Fruit fly (Drosophila melanogaster) Kc167 (cell line): ENCODE data around the gene nAChRalpha7.

ENCODE experiments used
- Myc ChIP-seq: fragments of >200 bp; optimal IDR thresholded peaks from 2 replicates; lab custom pipeline; 2017; ENCODE audit warnings: missing external identifiers
- Sin3A ChIP-seq: fragments of >200 bp; optimal IDR thresholded peaks from 2 replicates; lab custom pipeline; 2018; ENCODE audit warnings: missing external identifiers
- h ChIP-seq: fragments of >200 bp; optimal IDR thresholded peaks from 3 replicates; lab custom pipeline; 2018; ENCODE audit warnings: missing external identifiers
- insv ChIP-seq: fragments of >200 bp; optimal IDR thresholded peaks from 3 replicates; lab custom pipeline; 2018; ENCODE audit warnings: missing external identifiers
- psq ChIP-seq: fragments of >200 bp; optimal IDR thresholded peaks from 2 replicates; lab custom pipeline; 2017; ENCODE audit warnings: missing external identifiers
- ttk ChIP-seq: sonication (Bioruptor generic); optimal IDR thresholded peaks from 2 replicates; lab custom pipeline; 2017; ENCODE audit warnings: missing external identifiers

Gene nAChRalpha7

DNA sequence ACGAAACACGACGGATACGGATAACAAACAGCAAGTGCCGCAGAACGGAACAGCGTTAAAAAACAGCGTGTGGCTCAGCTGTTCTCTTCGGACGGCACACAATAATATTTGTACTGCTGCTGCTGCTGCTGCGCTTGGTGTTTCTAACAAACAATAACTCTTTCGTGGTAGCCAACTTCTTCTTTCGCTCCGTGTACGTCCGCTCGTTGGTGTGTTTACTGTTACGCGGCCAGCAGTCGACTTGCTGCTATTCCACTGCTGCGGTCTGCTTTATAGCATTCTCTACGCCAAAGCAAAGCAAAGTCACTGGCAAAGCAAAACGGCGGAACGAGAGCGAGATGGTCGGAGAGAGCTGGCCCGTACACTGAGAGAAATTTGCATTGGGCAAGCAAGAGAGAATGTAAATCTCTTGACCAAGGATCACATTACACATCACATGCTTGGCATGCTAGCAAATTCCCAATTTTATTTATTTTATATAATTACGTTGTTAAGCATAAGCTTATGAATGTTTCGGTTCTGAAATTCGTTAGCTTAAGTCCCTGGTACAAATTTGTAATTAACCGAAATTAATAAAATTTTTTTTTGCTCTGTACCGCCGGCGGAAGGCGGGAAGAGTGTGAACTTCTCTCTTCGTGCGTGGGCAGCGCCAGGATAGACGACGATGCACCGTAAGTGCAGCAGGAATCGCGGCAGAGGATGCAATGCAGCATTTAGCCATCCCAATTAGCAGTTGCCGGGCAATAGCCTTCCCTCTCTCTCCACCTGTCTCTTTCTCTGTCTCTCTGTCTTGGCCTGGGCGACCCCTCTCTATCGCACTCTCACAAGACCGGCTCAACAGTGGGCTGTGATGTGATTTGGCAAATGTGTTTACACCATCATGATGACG lies 26.2 kb downstream of the nAChRalpha7 start, which contains the start of gene out:
out (minus strand) TSS at position 287 of the 889 bp plus-strand sequence.
- TF ChIP-seq Sin3A (lab: Kevin White, UChicago) (no peak), ttk (lab: Kevin White, UChicago) (no peak), psq (lab: Kevin White, UChicago) (no peak), h (no peak), Myc (lab: Kevin White, UChicago) (no peak), insv (lab: Kevin White, UChicago) (no peak)

DNA sequence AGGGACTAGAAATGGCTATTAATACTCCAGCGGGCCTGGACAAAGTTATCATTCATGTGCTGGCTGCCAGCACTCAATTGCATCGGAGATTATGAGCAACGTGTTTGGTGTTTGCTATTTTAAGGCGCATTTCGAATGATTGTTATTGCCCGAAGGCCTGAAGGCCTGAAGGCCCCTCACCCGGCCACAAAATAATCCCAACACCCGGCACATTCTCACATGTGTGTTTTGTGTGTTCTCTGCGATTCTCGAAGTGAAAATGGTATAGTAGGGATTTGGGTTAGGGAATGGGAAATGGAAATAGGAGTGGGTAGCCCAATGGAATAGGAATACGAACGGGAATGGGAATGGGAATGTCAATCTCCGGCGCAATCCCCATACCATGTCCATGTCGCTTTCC lies 29.3 kb downstream of the nAChRalpha7 start:
- TF ChIP-seq h (no peak), psq (lab: Kevin White, UChicago) (no peak), ttk (lab: Kevin White, UChicago) (no peak), insv (lab: Kevin White, UChicago) (no peak), Myc (lab: Kevin White, UChicago) (no peak), Sin3A (lab: Kevin White, UChicago) (no peak)

DNA sequence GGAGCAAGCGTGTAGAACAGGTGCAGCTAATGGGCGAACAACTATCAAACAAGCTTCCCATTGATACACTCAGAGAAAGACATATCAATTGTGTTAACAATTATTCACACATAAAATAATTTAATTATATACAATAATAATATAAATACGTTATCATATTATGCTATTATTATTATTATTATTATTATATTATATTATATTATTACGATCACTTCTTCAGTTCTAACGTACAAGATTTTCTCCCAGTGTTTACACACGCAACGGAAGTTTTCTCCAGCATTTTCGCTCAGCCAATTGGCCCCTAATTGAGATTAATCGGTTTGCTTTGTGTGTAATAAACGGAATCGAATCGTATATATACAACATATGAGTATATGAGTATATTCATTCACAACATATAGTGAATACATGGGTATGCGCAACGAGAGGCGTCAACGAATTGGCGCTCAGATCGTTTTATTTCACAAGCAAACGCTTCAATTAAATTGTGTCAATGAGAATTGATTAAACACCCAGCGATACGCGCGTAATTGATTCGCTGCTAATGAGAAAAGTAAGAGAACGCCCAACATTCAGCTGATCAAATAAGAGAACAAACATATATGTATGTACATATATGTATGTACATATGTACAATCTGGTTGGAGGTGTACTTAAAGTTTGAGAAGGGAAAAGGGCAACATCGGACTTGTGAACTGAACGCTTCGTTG lies 31.0 kb downstream of the nAChRalpha7 start:
- TF ChIP-seq Sin3A (lab: Kevin White, UChicago) (no peak), insv (lab: Kevin White, UChicago) (no peak), psq (lab: Kevin White, UChicago) (no peak), h (no peak), Myc (lab: Kevin White, UChicago) (no peak), ttk (lab: Kevin White, UChicago) (no peak)

DNA sequence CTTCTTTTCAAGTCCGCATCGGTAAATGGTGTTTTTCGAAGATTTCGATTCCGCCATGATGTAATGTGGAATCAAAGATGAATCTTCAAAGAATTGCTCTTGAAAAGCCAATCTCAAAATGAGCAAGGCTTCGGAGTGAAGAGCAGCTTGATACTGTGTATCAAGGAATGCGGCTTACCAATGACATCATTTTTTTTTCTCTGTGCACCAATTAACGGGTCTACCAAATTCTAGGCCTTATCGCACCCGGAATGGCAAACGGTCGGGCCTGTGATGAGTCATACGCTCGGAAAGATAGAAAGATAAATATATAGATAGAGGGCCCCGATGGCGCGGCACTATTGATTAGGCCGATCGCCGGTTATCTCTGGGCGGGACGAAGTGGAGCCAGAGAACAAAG lies 31.7 kb downstream of the nAChRalpha7 start:
- TF ChIP-seq Myc (lab: Kevin White, UChicago) (no peak), psq (lab: Kevin White, UChicago) (no peak), ttk (lab: Kevin White, UChicago) (no peak), Sin3A (lab: Kevin White, UChicago) (no peak), insv (lab: Kevin White, UChicago) (no peak), h (no peak)

DNA sequence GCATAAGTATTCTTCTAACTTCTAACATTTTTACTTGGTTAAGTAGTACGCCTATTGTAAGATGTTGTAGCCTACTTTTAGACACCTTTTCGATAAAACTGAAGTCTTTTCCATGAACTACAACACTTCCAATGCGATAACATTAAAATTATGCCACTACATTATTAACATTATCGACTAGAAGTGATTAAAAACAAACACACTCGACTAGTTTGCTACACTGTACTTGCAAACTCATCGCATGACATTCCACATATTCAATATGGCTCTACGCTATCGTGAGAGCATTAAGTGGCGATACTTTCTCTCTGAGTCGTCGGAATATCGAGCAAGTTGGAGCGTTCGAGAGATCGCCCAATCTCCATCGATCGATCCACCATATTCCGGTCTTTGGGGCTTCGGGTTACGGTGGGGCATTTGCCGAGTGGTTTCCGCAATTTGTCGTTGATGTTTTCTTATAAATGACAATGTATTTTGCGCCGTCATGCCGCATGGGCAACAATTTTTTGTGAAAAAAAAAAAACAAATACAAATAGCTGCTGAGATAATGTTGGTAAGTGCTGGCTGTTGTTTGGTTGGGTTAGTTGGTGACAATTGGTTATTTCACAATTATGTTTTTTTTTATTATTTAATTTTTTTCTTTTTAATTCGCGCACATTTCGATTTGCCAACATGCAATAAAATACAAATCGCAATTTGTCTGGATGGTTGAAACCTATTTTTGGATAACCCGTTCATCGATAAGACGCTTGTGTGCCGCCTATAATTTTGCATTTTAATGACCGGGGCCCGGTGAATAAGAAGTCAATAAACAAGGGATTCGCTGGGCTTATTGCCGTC lies 32.6 kb downstream of the nAChRalpha7 start:
- TF ChIP-seq h (no peak), psq (lab: Kevin White, UChicago) (no peak), Sin3A (lab: Kevin White, UChicago) (no peak), Myc (lab: Kevin White, UChicago) (no peak), insv (lab: Kevin White, UChicago) (no peak), ttk (lab: Kevin White, UChicago) (no peak)

DNA sequence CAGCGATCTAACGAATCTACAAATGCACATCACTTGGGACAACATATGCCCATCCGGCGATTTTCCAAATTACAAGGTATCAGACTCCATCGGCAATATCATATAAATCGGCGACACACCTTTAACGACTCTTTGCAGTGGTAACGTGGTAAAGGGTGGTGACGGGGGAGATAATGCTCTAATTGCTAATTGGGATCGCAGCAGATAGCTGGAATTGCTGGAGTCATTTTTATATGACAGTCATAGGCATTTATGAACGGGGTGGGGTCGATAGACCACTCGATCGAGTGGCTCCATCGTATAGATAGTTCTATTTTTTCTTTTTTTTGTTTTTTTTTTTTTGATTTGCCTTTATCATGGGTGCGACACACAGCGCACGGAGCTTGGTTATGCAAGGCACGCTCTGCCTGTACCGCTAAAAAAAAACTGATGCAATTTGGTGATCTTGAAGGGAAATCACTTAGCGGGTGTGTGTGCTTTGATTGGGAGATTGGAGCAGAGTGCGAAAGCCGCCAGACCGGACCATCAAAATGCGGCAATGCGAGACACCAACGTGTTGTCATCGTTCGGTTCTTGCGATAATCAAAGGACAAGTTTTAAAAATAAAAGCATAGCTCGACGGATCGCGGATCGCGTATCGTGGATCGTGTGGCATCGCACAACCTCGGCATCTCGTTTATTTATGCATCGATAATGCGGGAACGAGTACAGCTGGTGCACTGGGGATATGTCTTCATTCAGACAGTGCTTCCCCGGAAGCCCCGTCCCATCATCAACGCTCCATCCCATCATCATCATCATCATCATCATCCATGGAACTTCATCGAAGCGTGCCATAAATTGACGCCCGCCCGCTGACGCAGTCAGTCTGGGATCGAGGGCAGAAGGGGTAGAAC lies 33.7 kb downstream of the nAChRalpha7 start:
- no peak for TF ChIP-seq ttk (lab: Kevin White, UChicago)

DNA sequence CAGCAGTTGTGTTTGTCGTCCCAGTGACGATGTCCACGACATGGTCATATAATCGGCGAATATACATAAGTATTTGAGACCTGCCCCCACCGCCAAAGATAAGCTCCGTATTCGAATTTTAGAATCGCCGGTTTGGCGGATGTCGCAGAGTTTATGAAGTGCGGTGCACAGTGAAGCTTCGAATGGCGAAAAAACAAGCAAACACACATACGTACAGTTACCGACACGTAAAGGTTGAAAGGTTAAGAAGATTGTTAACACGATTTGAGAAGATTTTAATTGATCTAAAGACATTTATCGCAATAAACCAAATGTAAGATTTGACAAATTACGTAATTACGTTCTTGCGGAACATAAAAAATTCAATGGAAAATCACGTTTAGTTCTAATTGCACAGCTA lies 38.6 kb downstream of the nAChRalpha7 start:
- no peak for TF ChIP-seq ttk (lab: Kevin White, UChicago)
- no peak for TF ChIP-seq psq (lab: Kevin White, UChicago)
- TF ChIP-seq h = no peak
- no peak for TF ChIP-seq Myc (lab: Kevin White, UChicago)
- TF ChIP-seq insv (lab: Kevin White, UChicago) = no peak
- TF ChIP-seq Sin3A (lab: Kevin White, UChicago) = no peak

DNA sequence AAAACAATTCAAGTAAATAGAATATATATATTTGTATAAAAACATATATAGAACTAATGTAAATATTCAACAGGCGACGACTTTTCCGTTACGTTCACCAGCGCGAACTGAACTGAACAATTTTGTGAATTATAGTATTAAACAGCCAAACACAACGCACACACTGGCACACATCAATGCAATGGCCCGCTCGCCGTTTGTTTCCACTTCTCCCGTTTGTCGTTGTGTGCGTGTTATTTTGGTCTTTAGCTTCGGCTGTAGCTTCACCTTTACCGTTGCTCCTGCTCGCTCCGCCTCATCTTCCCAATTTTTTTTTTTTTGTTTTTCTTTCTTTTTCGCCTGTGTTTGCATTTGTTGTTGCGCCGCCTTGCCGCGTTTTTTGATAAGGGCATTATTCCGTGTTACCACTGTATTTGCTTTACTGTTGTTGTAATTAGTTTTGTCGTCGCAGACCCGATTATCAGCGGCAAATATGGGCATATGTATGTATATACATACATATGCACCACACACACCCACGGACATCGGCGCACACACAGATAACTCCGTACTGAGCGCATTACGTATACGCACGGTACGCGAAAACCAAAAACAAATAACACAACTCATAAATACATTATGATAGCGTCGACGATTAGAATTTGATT lies 40.3 kb downstream of the nAChRalpha7 start, which contains the start of gene CG8051:
CG8051 (minus strand) TSS at position 116 of the 647 bp plus-strand sequence.
- TF ChIP-seq Sin3A (lab: Kevin White, UChicago) (no peak), insv (lab: Kevin White, UChicago) (no peak), h (no peak), Myc (lab: Kevin White, UChicago) (no peak), psq (lab: Kevin White, UChicago) (no peak), ttk (lab: Kevin White, UChicago) (no peak)

DNA sequence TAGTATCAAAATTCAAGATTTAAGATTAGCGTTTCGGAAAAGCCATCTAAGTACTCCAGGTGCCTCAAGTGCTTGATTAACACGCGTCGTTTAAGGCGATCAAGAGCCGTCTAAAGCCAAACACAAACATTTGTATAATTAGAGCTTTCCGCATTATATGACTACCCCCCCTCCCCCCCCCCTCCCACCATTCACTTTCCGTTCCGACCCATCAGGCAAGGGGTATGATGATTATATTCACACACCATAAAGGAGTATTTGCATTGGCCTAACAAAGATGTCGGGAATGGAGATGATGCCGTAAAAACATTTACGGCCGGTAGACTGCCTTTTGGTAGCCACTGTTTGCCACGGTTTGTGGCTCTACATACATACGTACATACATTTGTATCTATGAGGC lies 41.7 kb downstream of the nAChRalpha7 start:
- TF ChIP-seq ttk (lab: Kevin White, UChicago) = no peak
- TF ChIP-seq h = no peak
- TF ChIP-seq Myc (lab: Kevin White, UChicago) = no peak
- TF ChIP-seq Sin3A (lab: Kevin White, UChicago) = no peak
- no peak for TF ChIP-seq insv (lab: Kevin White, UChicago)
- TF ChIP-seq psq (lab: Kevin White, UChicago) = no peak

DNA sequence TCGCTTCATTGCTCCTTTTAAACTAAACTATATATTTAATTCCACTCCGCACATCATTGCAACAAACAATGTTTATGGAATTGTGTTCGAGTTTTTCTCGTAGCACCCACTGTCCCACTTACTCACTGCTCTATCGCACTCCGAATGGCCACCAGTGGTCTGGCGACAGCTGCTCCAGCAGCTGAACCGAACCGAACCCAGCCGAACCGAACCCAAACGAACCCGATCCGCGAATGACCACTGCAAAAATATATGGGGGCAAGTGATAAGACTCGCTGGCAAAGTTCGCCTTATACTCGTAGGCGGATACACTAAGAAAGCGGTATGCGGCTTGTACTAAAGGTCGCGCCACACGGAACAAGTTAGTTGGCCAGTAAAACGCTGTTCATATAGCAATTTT lies 43.1 kb downstream of the nAChRalpha7 start:
- TF ChIP-seq h = no peak
